Worm (Caenorhabditis elegans) whole organism, late embryonic: ENCODE measurements around the gene F28A10.1.

Experiments used
- C08G9.2 ChIP-seq: sonication (generic microtip); optimal IDR thresholded peaks from 2 replicates; lab custom pipeline; 2016; ENCODE audit warnings: mild to moderate bottlenecking, missing genetic modification characterization, moderate library complexity, missing compliant biosample characterization
- ceh-19 ChIP-seq: fragments of 200-800 bp; sonication (Bioruptor generic); optimal IDR thresholded peaks from 2 replicates; lab custom pipeline; 2018; ENCODE audit warnings: mild to moderate bottlenecking, missing genetic modification characterization, missing compliant biosample characterization
- ceh-22 ChIP-seq: sonication (generic microtip); optimal IDR thresholded peaks from 2 replicates; lab custom pipeline; 2017; ENCODE audit warnings: missing biosample characterization, missing genetic modification characterization
- ceh-9 ChIP-seq: sonication (generic microtip); optimal IDR thresholded peaks from 2 replicates; lab custom pipeline; 2016; ENCODE audit warnings: mild to moderate bottlenecking, missing genetic modification characterization, inconsistent platforms, missing compliant biosample characterization
- elt-2 ChIP-seq: sonication (generic microtip); optimal IDR thresholded peaks from 2 replicates; lab custom pipeline; 2016; ENCODE audit warnings: missing genetic modification reagents, missing genetic modification characterization, missing compliant biosample characterization
- ets-4 ChIP-seq: sonication (generic microtip); optimal IDR thresholded peaks from 2 replicates; lab custom pipeline; 2016; ENCODE audit warnings: missing genetic modification characterization, missing compliant biosample characterization
- hlh-8 ChIP-seq: sonication (generic microtip); optimal IDR thresholded peaks from 2 replicates; lab custom pipeline; 2016; ENCODE audit warnings: missing genotype, missing genetic modification characterization, missing compliant biosample characterization
- nhr-232 ChIP-seq: sonication (generic microtip); optimal IDR thresholded peaks from 2 replicates; lab custom pipeline; 2016; ENCODE audit warnings: missing genetic modification characterization, missing compliant biosample characterization
- pha-2 ChIP-seq: sonication (generic microtip); optimal IDR thresholded peaks from 2 replicates; lab custom pipeline; 2017; ENCODE audit warnings: mild to moderate bottlenecking, missing genetic modification characterization, missing compliant biosample characterization
- pqm-1 ChIP-seq: sonication (generic microtip); optimal IDR thresholded peaks from 2 replicates; lab custom pipeline; 2016; ENCODE audit warnings: missing genetic modification characterization, missing compliant biosample characterization
- sox-4 ChIP-seq: sonication (generic microtip); optimal IDR thresholded peaks from 2 replicates; lab custom pipeline; 2017; ENCODE audit warnings: mild to moderate bottlenecking, missing genetic modification characterization, inconsistent platforms, missing compliant biosample characterization
- tbx-2 ChIP-seq: sonication (generic microtip); optimal IDR thresholded peaks from 2 replicates; lab custom pipeline; 2016; ENCODE audit warnings: missing genetic modification characterization, missing compliant biosample characterization
- unc-55 ChIP-seq: sonication (generic microtip); optimal IDR thresholded peaks from 2 replicates; lab custom pipeline; 2017; ENCODE audit warnings: missing biosample characterization, missing genetic modification reagents, missing genetic modification characterization
- unc-86 ChIP-seq: sonication (generic microtip); optimal IDR thresholded peaks from 2 replicates; lab custom pipeline; 2016; ENCODE audit warnings: missing genetic modification characterization, missing compliant biosample characterization

DNA sequence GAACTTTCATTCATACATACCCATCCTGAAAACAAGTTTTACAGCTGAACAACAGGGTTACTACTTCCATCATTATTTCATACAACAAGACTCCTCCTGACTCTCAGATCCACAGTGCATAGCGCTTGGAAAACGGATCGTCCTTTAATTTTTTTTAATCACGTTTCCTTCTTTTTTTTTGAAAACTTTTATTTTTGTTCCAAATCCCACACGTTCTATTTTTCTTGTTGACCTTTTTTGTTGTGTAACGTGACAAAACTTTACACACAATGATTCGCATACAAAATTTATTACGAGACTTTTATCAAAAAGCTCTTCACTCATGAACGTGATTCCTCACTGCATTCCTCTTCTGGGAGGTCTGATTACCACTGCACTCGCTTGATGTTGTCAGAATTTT is 14.5 kb downstream of the F28A10.1 start, which contains the start of gene clc-33:
- TF ChIP-seq elt-2 (no peak), ceh-9 (no peak), hlh-8 (no peak), sox-4 (no peak), pha-2 (tag; lab: Kevin White, UChicago) (no peak), ceh-19 (GFP tag; lab: Kevin White, UChicago) (no peak), tbx-2 (tag; lab: Kevin White, UChicago) (no peak), unc-86 (tag; lab: Kevin White, UChicago) (no peak), ets-4 (tag; lab: Kevin White, UChicago) (no peak), ceh-22 (tag; lab: Kevin White, UChicago) (no peak), nhr-232 (tag; lab: Kevin White, UChicago) (no peak), C08G9.2 (tag; lab: Kevin White, UChicago) (no peak), pqm-1 (tag; lab: Kevin White, UChicago) (no peak), unc-55 (GFP tag; lab: Kevin White, UChicago) (no peak)
